Worm (Caenorhabditis elegans) whole organism, L4/young adult: ENCODE measurements around the gene ugt-3.

Experiments used
- W03F9.2 ChIP-seq: fragments of 150-350 bp; optimal IDR thresholded peaks from 2 replicates; lab custom pipeline; 2014; ENCODE audit warnings: missing biosample characterization, missing genetic modification characterization
- dao-5 ChIP-seq: sonication (generic microtip); optimal IDR thresholded peaks from 2 replicates; lab custom pipeline; 2016; ENCODE audit warnings: missing genotype, missing genetic modification characterization, moderate library complexity, missing compliant biosample characterization
- him-1 ChIP-seq: sonication (generic microtip); optimal IDR thresholded peaks from 2 replicates; lab custom pipeline; 2016; ENCODE audit warnings: missing genotype, missing genetic modification reagents, missing genetic modification characterization, missing compliant biosample characterization

ugt-3 gene

DNA sequence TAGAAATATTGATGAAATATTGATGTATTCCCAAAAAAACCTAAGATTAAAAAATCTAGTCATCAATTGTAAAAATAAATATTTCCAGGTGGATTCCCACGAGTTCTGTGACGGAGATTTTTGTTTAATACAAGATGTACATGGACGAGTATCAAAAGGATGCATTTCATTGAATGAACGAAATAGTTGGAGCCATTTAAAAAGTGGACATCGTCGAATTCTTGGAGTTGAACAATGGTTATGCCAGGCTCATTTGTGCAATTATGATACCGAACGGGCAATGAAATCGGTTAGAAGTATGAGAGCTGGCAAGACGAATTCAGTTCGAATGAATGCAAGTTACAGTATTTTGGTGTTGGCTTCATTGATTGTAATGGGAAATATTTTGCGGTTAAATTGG, 50.5 kb downstream of the ugt-3 start:
- TF ChIP-seq him-1 (tag; lab: Kevin White, UChicago) (no peak), dao-5 (tag; lab: Kevin White, UChicago) (no peak), W03F9.2 (tag; lab: Kevin White, UChicago) (no peak)
